Worm (Caenorhabditis elegans): Measurements from ENCODE around the gene clec-57.
A peak's percentile ranks its signal among the peaks of the same experiment; 100 is the strongest.

clec-57 gene

DNA sequence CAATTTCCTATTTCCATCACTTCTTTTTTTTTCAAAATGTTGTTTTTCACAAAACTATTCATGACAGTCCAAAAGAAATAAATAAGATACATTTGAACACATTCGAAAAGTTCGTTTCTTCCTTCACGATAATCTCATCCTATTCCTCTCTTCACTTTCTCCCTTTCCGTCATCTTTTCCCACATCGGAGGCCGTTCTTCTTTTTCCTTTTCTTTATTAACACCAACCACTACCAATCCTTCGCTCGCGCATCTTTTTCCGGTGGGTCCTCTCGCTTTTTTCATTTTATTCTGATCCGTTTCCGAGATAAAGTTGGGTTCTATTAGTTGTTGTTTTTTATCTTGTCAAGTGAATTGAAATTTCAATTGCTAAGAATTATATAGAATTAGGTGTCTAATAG is 26.5 kb downstream of the clec-57 start:
- TF ChIP-seq cog-1 (tag; optimal IDR thresholded peaks at IDR 0.05) (no peak), klf-2 (GFP tag; conservative IDR thresholded peaks at IDR 0.05) (no peak), ztf-29 (GFP tag; IDR thresholded peaks at IDR 0.05) (no peak), ref-1 (GFP tag; conservative IDR thresholded peaks at IDR 0.05) (no peak), T22C8.4 (GFP tag; IDR thresholded peaks at IDR 0.05) (no peak), ztf-23 (GFP tag; IDR thresholded peaks at IDR 0.05) (no peak)

DNA sequence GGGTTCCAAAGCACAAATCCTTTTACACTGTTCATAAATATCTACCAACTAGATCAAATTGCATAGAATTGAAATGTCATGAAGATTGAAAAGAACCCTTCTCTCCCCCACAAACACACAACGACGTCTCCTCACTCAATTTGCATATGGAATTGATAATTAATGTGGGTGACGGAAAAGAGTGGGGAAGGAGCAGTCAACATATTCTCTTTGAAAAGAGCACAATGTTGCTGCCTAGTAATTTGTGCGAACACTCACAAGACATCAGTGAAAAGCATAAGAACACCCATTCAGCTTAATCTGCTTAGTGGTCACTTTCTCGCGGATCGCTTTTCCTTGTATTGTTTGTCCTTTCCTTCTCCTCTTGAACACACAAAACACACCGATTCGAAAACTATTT is 27.4 kb downstream of the clec-57 start:
- TF ChIP-seq med-1 (GFP tag; optimal IDR thresholded peaks at IDR 0.05; ENCODE audit: insufficient read depth) (no peak), flt-1 (GFP tag; IDR thresholded peaks at IDR 0.05) (no peak), klf-2 (GFP tag; conservative IDR thresholded peaks at IDR 0.05) (no peak), ztf-23 (GFP tag; IDR thresholded peaks at IDR 0.05) (no peak), T22C8.4 (GFP tag; IDR thresholded peaks at IDR 0.05) (no peak), ztf-29 (GFP tag; IDR thresholded peaks at IDR 0.05) (no peak), tab-1 (GFP tag; IDR thresholded peaks at IDR 0.05) (no peak), ref-1 (GFP tag; conservative IDR thresholded peaks at IDR 0.05) (no peak)

DNA sequence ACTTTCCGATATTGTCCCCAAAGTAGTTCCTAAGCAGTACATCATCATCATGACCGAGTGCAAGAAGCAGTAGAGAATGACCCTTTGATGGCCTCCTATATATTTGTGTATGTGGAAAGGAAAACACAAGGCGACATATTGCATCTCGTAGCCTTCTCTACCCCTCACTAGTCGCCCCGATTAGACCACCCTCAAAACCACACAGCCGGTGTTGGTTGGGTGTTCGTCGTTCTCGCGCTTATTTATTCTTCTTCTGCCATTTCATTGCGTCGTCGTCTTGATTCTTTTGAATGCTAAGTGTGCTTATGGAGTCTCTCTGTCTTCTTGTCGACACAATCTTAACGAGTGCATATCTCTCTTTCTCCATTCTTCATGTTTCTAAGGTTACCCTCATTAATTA is 29.2 kb downstream of the clec-57 start:
- TF ChIP-seq cog-1 (tag; optimal IDR thresholded peaks at IDR 0.05): peak; percentile 34
- peak; percentile 61; the same call in 1 of the 2 replicates for TF ChIP-seq flt-1 (GFP tag; IDR thresholded peaks at IDR 0.05)
- no peak for TF ChIP-seq klf-2 (GFP tag; conservative IDR thresholded peaks at IDR 0.05)

DNA sequence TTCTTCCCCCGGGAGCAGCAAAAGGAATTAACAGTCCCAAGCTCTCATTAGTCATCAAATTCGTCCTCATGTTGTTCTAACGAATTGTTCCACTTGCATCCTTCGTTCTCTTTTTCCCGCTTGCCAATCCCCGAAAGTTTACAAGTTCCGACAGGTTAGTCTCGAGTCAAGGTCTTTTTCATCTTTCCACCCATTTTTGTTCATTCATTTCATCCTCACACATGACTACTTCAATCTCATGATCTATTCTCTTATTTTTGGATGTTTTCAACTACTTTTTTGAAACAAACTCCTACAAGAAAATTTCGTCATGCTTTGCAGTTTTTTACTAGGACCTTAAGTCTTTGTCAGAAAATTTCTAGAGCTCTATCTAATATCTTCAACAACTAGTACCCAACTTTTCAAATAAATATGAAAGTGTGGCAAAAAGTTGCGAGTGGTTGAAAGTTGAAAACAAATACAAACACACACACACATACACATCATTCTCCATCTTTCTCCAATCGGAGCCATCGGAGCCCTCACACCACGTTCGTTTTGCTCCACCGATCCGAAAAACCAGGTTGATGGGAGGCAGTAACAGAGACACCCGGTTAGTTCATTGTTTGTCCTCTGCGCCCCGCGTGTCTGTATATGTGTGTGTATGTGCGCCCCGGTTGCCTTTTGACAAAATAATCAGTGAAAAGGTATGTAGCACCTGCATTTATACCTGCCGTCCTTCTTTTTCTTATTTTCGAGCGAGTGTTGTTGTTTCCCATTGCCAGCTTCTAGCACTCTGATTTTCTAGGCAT is 30.2 kb downstream of the clec-57 start:
- TF ChIP-seq ztf-29 (GFP tag; IDR thresholded peaks at IDR 0.05): no peak
- TF ChIP-seq flt-1 (GFP tag; IDR thresholded peaks at IDR 0.05): no peak

DNA sequence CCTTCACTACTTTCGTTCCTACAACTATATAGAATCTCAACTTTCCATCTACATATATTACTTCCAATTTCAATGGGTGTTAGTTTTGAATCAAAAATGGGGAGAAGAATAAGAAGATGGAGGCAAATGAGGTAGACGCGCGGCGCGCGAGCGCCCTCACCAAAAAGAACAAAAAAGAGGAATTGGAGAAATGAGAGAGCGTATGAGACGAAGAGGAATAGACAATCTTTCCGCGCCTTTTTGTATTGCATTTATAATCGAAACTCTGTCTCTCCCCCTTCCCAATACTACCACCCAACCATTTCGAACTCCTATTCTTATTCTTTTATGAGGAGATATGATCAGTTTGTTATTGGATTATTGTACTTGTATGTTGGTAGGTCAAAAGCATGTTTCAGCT is 31.5 kb downstream of the clec-57 start:
- TF ChIP-seq med-1 (GFP tag; optimal IDR thresholded peaks at IDR 0.05; ENCODE audit: insufficient read depth) (no peak), ref-1 (GFP tag; conservative IDR thresholded peaks at IDR 0.05) (no peak), ztf-23 (GFP tag; IDR thresholded peaks at IDR 0.05) (no peak), cog-1 (tag; optimal IDR thresholded peaks at IDR 0.05) (no peak), flt-1 (GFP tag; IDR thresholded peaks at IDR 0.05) (no peak), T22C8.4 (GFP tag; IDR thresholded peaks at IDR 0.05) (no peak), tab-1 (GFP tag; IDR thresholded peaks at IDR 0.05) (no peak), ztf-29 (GFP tag; IDR thresholded peaks at IDR 0.05) (no peak), klf-2 (GFP tag; conservative IDR thresholded peaks at IDR 0.05) (no peak)

DNA sequence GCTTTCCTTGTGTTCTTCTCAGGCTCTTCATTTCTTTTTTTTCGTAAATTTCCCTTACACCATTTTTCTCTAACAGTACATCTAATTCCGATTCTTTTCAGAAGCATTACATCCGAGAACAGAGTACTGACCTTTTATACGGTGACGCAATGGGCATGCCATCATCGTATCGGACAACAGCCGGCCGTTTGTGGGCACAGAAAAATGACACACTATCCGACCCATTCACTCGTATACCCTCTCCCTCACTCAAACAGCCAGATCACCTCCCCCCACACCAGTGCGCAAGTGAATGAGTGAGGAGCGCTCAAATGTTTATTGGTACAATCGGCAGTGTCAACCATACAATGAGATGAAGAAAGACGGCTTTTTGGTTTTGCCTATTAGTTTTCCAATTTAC is 32.1 kb downstream of the clec-57 start, which contains the start of gene R02D5.24:
R02D5.24 (plus strand) TSS at position 205 of the 400 bp plus-strand sequence.
- TF ChIP-seq flt-1 (GFP tag; IDR thresholded peaks at IDR 0.05) (0 out of 2 replicates have a peak, but pooled peaks have one; percentile 15), ref-1 (GFP tag; conservative IDR thresholded peaks at IDR 0.05) (no peak), cog-1 (tag; optimal IDR thresholded peaks at IDR 0.05) (no peak), T22C8.4 (GFP tag; IDR thresholded peaks at IDR 0.05) (no peak), ztf-29 (GFP tag; IDR thresholded peaks at IDR 0.05) (no peak), klf-2 (GFP tag; conservative IDR thresholded peaks at IDR 0.05) (no peak)

DNA sequence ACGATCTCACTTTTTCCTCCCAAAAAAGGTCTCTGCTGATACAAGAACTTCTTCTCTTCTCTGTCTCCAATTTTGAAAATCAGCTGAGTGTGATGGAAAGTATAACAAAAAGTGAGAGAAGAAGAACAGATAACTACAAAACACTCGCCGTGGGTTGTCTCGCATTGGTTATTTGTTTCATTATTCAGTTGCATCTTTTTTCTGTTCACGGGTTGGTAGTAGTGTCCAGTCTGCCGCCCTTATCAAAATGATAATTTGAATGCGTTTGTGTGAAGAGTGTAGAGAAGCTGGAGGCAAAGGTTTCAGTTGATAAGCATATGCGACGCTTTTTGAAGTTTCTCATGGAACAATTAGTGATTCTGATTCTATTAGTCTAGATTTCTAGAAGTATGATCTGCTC is 34.0 kb downstream of the clec-57 start:
- TF ChIP-seq cog-1 (tag; optimal IDR thresholded peaks at IDR 0.05): no peak
- no peak for TF ChIP-seq ref-1 (GFP tag; conservative IDR thresholded peaks at IDR 0.05)
- no peak for TF ChIP-seq T22C8.4 (GFP tag; IDR thresholded peaks at IDR 0.05)
- no peak for TF ChIP-seq ztf-29 (GFP tag; IDR thresholded peaks at IDR 0.05)
- no peak for TF ChIP-seq flt-1 (GFP tag; IDR thresholded peaks at IDR 0.05)
- TF ChIP-seq tab-1 (GFP tag; IDR thresholded peaks at IDR 0.05): no peak
- TF ChIP-seq klf-2 (GFP tag; conservative IDR thresholded peaks at IDR 0.05): no peak
- no peak for TF ChIP-seq med-1 (GFP tag; optimal IDR thresholded peaks at IDR 0.05; ENCODE audit: insufficient read depth)

DNA sequence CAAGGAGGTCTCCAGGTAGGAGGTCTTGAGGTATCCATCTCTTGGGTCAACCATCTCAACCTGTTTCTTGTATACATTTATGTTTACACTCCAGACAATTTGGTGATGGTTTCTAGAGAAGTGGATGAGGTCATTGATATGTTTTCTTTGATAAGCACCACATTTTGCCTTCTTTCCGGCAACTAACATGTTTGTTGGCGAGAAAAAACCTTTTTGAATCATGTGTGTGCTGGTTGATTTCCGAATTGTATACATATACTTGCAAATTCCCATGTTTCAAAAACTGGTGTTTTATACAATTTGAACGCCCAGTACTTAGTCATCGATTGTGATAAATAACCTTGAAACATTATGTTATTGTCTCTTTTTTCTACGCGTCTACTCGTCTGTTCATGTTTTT is 35.1 kb downstream of the clec-57 start:
- no peak for TF ChIP-seq tab-1 (GFP tag; IDR thresholded peaks at IDR 0.05)
- TF ChIP-seq ztf-23 (GFP tag; IDR thresholded peaks at IDR 0.05): no peak
- TF ChIP-seq klf-2 (GFP tag; conservative IDR thresholded peaks at IDR 0.05): no peak
- no peak for TF ChIP-seq cog-1 (tag; optimal IDR thresholded peaks at IDR 0.05)
- TF ChIP-seq ztf-29 (GFP tag; IDR thresholded peaks at IDR 0.05): no peak
- no peak for TF ChIP-seq T22C8.4 (GFP tag; IDR thresholded peaks at IDR 0.05)
- TF ChIP-seq med-1 (GFP tag; optimal IDR thresholded peaks at IDR 0.05; ENCODE audit: insufficient read depth): no peak
- no peak for TF ChIP-seq flt-1 (GFP tag; IDR thresholded peaks at IDR 0.05)

DNA sequence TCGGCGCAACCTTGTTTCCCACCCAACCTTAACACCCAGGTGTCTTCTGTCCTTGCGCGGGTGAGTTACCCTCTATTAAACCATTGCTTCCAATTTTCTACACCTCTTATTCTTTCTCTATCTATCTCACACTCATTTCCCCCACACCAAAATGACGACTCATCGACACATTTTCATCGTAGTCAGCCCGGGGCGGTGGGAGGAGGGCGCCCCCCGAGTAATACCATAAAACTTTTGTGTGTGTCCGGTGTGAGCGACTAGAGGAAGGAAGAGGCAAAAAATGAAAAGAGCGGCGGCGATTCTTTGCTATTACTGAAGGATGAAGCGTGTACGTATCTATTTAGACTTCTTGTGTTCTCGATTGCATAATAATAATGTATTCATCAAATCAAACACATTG is 35.7 kb downstream of the clec-57 start:
- no peak for TF ChIP-seq tab-1 (GFP tag; IDR thresholded peaks at IDR 0.05)
- TF ChIP-seq med-1 (GFP tag; optimal IDR thresholded peaks at IDR 0.05; ENCODE audit: insufficient read depth): no peak
- no peak for TF ChIP-seq klf-2 (GFP tag; conservative IDR thresholded peaks at IDR 0.05)
- no peak for TF ChIP-seq ztf-23 (GFP tag; IDR thresholded peaks at IDR 0.05)
- no peak for TF ChIP-seq flt-1 (GFP tag; IDR thresholded peaks at IDR 0.05)
- no peak for TF ChIP-seq ref-1 (GFP tag; conservative IDR thresholded peaks at IDR 0.05)
- TF ChIP-seq cog-1 (tag; optimal IDR thresholded peaks at IDR 0.05): no peak
- TF ChIP-seq ztf-29 (GFP tag; IDR thresholded peaks at IDR 0.05): no peak

DNA sequence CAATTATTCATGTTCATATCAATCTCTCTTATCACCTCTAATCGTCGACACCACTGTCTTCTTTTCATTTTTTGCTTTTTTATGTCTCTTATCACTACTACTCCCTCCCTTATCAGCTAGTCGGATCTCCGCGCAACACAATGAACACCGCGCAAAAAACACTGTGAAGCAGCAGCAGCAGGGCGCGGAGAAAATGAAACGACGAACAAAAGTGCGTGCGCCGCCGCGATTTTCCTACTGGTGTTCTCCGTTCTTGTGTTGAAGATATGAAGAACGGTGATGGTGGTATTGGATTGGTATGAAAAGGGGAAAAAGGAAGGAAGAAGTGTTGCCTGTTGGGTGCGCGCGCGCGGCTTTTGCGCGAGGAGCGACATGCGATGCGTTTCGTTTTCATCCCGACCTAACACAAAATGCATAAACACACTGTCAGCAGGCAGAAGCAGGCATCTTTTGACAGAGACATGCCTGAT is 36.7 kb downstream of the clec-57 start:
- peak; percentile 60; the same call in 1 of the 2 replicates for TF ChIP-seq ztf-29 (GFP tag; IDR thresholded peaks at IDR 0.05)
- no peak for TF ChIP-seq flt-1 (GFP tag; IDR thresholded peaks at IDR 0.05)
- TF ChIP-seq T22C8.4 (GFP tag; IDR thresholded peaks at IDR 0.05): no peak
- no peak for TF ChIP-seq ref-1 (GFP tag; conservative IDR thresholded peaks at IDR 0.05)
- TF ChIP-seq tab-1 (GFP tag; IDR thresholded peaks at IDR 0.05): no peak
- TF ChIP-seq ztf-23 (GFP tag; IDR thresholded peaks at IDR 0.05): 0 out of 2 replicates have a peak, but pooled peaks have one; percentile 55
- TF ChIP-seq klf-2 (GFP tag; conservative IDR thresholded peaks at IDR 0.05): no peak
- TF ChIP-seq cog-1 (tag; optimal IDR thresholded peaks at IDR 0.05): peak; percentile 51
- no peak for TF ChIP-seq med-1 (GFP tag; optimal IDR thresholded peaks at IDR 0.05; ENCODE audit: insufficient read depth)
